Worm (Caenorhabditis elegans) whole organism, early embryonic: ENCODE results near the gene prdx-6.

Source experiments
- ama-1 ChIP-seq: fragments of 150-350 bp; optimal IDR thresholded peaks from 2 replicates; lab custom pipeline; 2014
- ceh-13 ChIP-seq: fragments of 200-800 bp; sonication (Bioruptor generic); optimal IDR thresholded peaks from 2 replicates; lab custom pipeline; 2018; ENCODE audit warnings: mild to moderate bottlenecking, missing genetic modification characterization, missing compliant biosample characterization
- ceh-36 ChIP-seq: sonication (generic microtip); optimal IDR thresholded peaks from 2 replicates; lab custom pipeline; 2016; ENCODE audit warnings: missing genetic modification characterization, inconsistent platforms, missing compliant biosample characterization
- flt-1 ChIP-seq: fragments of 200-800 bp; sonication (Bioruptor generic); IDR thresholded peaks from 2 replicates; pipeline ENCODE4 v1.3.6; 2022; ENCODE audit warnings: missing genetic modification characterization, missing compliant biosample characterization
- sea-1 ChIP-seq: fragments of 200-800 bp; sonication (Bioruptor generic); conservative IDR thresholded peaks from 2 replicates; pipeline ENCODE4 v1.3.6; 2022; ENCODE audit warnings: missing genetic modification characterization, missing compliant biosample characterization
- tbx-37 ChIP-seq: fragments of 200-800 bp; sonication (Bioruptor generic); conservative IDR thresholded peaks from 2 replicates; pipeline ENCODE4 v1.3.6; 2022; ENCODE audit warnings: missing genetic modification reagents, missing genetic modification characterization, missing compliant biosample characterization
- tra-4 ChIP-seq: sonication (generic microtip); optimal IDR thresholded peaks from 2 replicates; lab custom pipeline; 2017; ENCODE audit warnings: missing genetic modification characterization, missing compliant biosample characterization

- TF ChIP-seq ceh-13 (GFP tag; lab: Kevin White, UChicago) (no peak), sea-1 (GFP tag; lab: Robert Waterston, UW) (no peak), flt-1 (no peak), ama-1 (lab: Kevin White, UChicago) (no peak), tra-4 (tag; lab: Kevin White, UChicago) (no peak), ceh-36 (tag; lab: Kevin White, UChicago) (no peak), tbx-37 (GFP tag; lab: Robert Waterston, UW) (no peak)
Observed at ce11 chrIV:210591-210990, 7.8 kb upstream of the prdx-6 start.
